ENCODE assay signal across 5 fruit fly cellular contexts in the genomic region with DNA sequence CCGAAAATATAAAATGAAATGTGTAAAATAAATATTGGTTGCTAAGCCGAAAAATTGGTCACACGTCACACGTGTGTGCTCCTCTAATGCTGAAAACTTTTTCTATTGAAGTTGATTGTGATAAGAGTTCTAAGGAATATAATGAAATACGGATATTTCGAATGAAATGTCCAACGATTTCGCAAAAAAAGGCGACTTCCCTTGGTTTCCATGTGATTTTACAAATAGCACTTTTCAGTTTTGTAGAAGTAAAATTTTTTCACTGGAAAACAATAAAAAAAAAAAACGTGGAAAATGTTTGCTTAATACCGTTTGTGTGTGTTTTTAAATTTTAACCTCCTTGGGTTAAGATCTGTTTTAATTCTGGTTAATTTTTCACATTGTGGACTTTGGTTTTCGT.
TF ChIP-seq lines count a peak whose summit lies in the region.

No protein-coding gene starts in this region.

- TF ChIP-seq CTCF in whole organism, embryonic (GFP tag; optimal IDR thresholded peaks at IDR 0.05; lab: Kevin White, UChicago), result no peak

TF ChIP-seq in whole organism, adult, 20 proteins besides CTCF, POLR2A, EP300 and RAD21:
- TF ChIP-seq CG12768 (GFP tag; optimal IDR thresholded peaks at IDR 0.05; lab: Kevin White, UChicago) (no peak), Hr96 (GFP tag; optimal IDR thresholded peaks at IDR 0.05; lab: Kevin White, UChicago) (no peak), CG11617 (GFP tag; optimal IDR thresholded peaks at IDR 0.05; lab: Kevin White, UChicago) (no peak), CG7101 (tag; optimal IDR thresholded peaks at IDR 0.05; lab: Kevin White, UChicago) (peak; percentile 1), cic (GFP tag; optimal IDR thresholded peaks at IDR 0.05; lab: Kevin White, UChicago) (no peak), ovo (GFP tag; optimal IDR thresholded peaks at IDR 0.05; lab: Kevin White, UChicago) (no peak), CG14711 (tag; optimal IDR thresholded peaks at IDR 0.05; lab: Kevin White, UChicago) (no peak)

TF ChIP-seq in whole organism, embryonic, 481 proteins besides CTCF, POLR2A, EP300 and RAD21 (continues in another document):
- TF ChIP-seq CG30403 (GFP tag; optimal IDR thresholded peaks at IDR 0.05; lab: Kevin White, UChicago) (peak; percentile 0), CG12104 (GFP tag; optimal IDR thresholded peaks at IDR 0.05; lab: Kevin White, UChicago) (peak; percentile 8), CG17568 (GFP tag; optimal IDR thresholded peaks at IDR 0.05; lab: Kevin White, UChicago) (peak; percentile 7), CG15011 (GFP tag; optimal IDR thresholded peaks at IDR 0.05; lab: Kevin White, UChicago) (peak; percentile 32), CG3847 (GFP tag; IDR thresholded peaks at IDR 0.05; lab: Robert Waterston, UW) (no peak), CG7556 (GFP tag; optimal IDR thresholded peaks at IDR 0.05; lab: Kevin White, UChicago) (peak; percentile 5), Hmx (GFP tag; optimal IDR thresholded peaks at IDR 0.05; lab: Kevin White, UChicago) (no peak), dpn (GFP tag; optimal IDR thresholded peaks at IDR 0.05; lab: Kevin White, UChicago) (no peak), CG6765 (GFP tag; optimal IDR thresholded peaks at IDR 0.05; lab: Kevin White, UChicago) (peak; percentile 35), cas (GFP tag; IDR thresholded peaks at IDR 0.05; lab: Robert Waterston, UW) (no peak), Dip3 (GFP tag; optimal IDR thresholded peaks at IDR 0.05; lab: Kevin White, UChicago) (peak; percentile 25), eve (GFP tag; optimal IDR thresholded peaks at IDR 0.05; lab: Kevin White, UChicago) (peak in 1 of 2 experiments; percentile 74), lilli (GFP tag; optimal IDR thresholded peaks at IDR 0.05; lab: Kevin White, UChicago) (peak; percentile 6), pzg (GFP tag; optimal IDR thresholded peaks at IDR 0.05; lab: Kevin White, UChicago) (no peak), CG3281 (GFP tag; optimal IDR thresholded peaks at IDR 0.05; lab: Kevin White, UChicago) (peak; percentile 7), CG7987 (GFP tag; optimal IDR thresholded peaks at IDR 0.05; lab: Kevin White, UChicago) (no peak), CG18599 (GFP tag; optimal IDR thresholded peaks at IDR 0.05; lab: Kevin White, UChicago) (peak; percentile 47), CG2678 (tag; optimal IDR thresholded peaks at IDR 0.05; lab: Kevin White, UChicago) (peak; percentile 15), Sox100B (GFP tag; optimal IDR thresholded peaks at IDR 0.05; lab: Kevin White, UChicago) (peak; percentile 43), Meics (GFP tag; optimal IDR thresholded peaks at IDR 0.05; lab: Kevin White, UChicago) (peak; percentile 34)

TF ChIP-seq in whole organism, prepupa, 60 proteins besides CTCF, POLR2A, EP300 and RAD21 (continues in another document):
- TF ChIP-seq acj6 (GFP tag; optimal IDR thresholded peaks at IDR 0.05; lab: Kevin White, UChicago) (peak; percentile 5), Blimp-1 (GFP tag; optimal IDR thresholded peaks at IDR 0.05; lab: Kevin White, UChicago) (no peak), Hr4 (GFP tag; optimal IDR thresholded peaks at IDR 0.05; lab: Kevin White, UChicago) (no peak), svp (GFP tag; lab: Kevin White, UChicago) (peak; percentile 53), CG8632 (GFP tag; optimal IDR thresholded peaks at IDR 0.05; lab: Kevin White, UChicago) (peak; percentile 12), Smox (GFP tag; optimal IDR thresholded peaks at IDR 0.05; lab: Kevin White, UChicago) (peak; percentile 72), Met (GFP tag; optimal IDR thresholded peaks at IDR 0.05; lab: Kevin White, UChicago) (peak; percentile 63), Sox15 (GFP tag; optimal IDR thresholded peaks at IDR 0.05; lab: Kevin White, UChicago) (no peak), Sox102F (GFP tag; optimal IDR thresholded peaks at IDR 0.05; lab: Kevin White, UChicago) (peak; percentile 55), OdsH (GFP tag; optimal IDR thresholded peaks at IDR 0.05; lab: Kevin White, UChicago) (peak; percentile 14), Eip78C (GFP tag; lab: Kevin White, UChicago) (peak; percentile 62), CG10669 (GFP tag; optimal IDR thresholded peaks at IDR 0.05; lab: Kevin White, UChicago) (no peak), Hr38 (GFP tag; optimal IDR thresholded peaks at IDR 0.05; lab: Kevin White, UChicago) (no peak), lz (GFP tag; optimal IDR thresholded peaks at IDR 0.05; lab: Kevin White, UChicago) (peak; percentile 51), fd59A (GFP tag; optimal IDR thresholded peaks at IDR 0.05; lab: Kevin White, UChicago) (no peak), ss (GFP tag; optimal IDR thresholded peaks at IDR 0.05; lab: Kevin White, UChicago) (no peak), cyc (GFP tag; optimal IDR thresholded peaks at IDR 0.05; lab: Kevin White, UChicago) (peak; percentile 4), Hr39 (GFP tag; optimal IDR thresholded peaks at IDR 0.05; lab: Kevin White, UChicago) (peak; percentile 67), Ets21C (GFP tag; optimal IDR thresholded peaks at IDR 0.05; lab: Kevin White, UChicago) (peak; percentile 43), salr (GFP tag; optimal IDR thresholded peaks at IDR 0.05; lab: Kevin White, UChicago) (no peak), CG31627 (GFP tag; optimal IDR thresholded peaks at IDR 0.05; lab: Kevin White, UChicago) (peak; percentile 54), CG6808 (GFP tag; optimal IDR thresholded peaks at IDR 0.05; lab: Kevin White, UChicago) (no peak)

TF ChIP-seq in whole organism, pupa, 21 proteins besides CTCF, POLR2A, EP300 and RAD21:
- peak; percentile 24 for TF ChIP-seq Snoo (tag; optimal IDR thresholded peaks at IDR 0.05; lab: Kevin White, UChicago)
- no peak for TF ChIP-seq CG9948 (tag; optimal IDR thresholded peaks at IDR 0.05; lab: Kevin White, UChicago)

TF ChIP-seq in whole organism, wandering third instar larva, 38 proteins besides CTCF, POLR2A, EP300 and RAD21:
- TF ChIP-seq fru (GFP tag; optimal IDR thresholded peaks at IDR 0.05; lab: Kevin White, UChicago), result peak; percentile 29
- peak; percentile 31 for TF ChIP-seq Sp1 (GFP tag; optimal IDR thresholded peaks at IDR 0.05; lab: Kevin White, UChicago)
- TF ChIP-seq Hr78 (GFP tag; optimal IDR thresholded peaks at IDR 0.05; lab: Kevin White, UChicago), result no peak
- TF ChIP-seq sv (GFP tag; optimal IDR thresholded peaks at IDR 0.05; lab: Kevin White, UChicago), result peak; percentile 22
- TF ChIP-seq HLH106 (tag; optimal IDR thresholded peaks at IDR 0.05; lab: Kevin White, UChicago), result peak; percentile 57
- TF ChIP-seq tai (GFP tag; optimal IDR thresholded peaks at IDR 0.05; lab: Kevin White, UChicago), result peak; percentile 74
- TF ChIP-seq ey (GFP tag; optimal IDR thresholded peaks at IDR 0.05; lab: Kevin White, UChicago), result peak; percentile 41
- peak; percentile 12 for TF ChIP-seq OdsH (GFP tag; optimal IDR thresholded peaks at IDR 0.05; lab: Kevin White, UChicago)
- peak; percentile 49 for TF ChIP-seq dmrt93B (GFP tag; optimal IDR thresholded peaks at IDR 0.05; lab: Kevin White, UChicago)
- TF ChIP-seq Abd-B (GFP tag; optimal IDR thresholded peaks at IDR 0.05; lab: Kevin White, UChicago), result no peak
- no peak for TF ChIP-seq Vsx2 (GFP tag; optimal IDR thresholded peaks at IDR 0.05; lab: Kevin White, UChicago; ENCODE audit: partially characterized antibody)
- no peak for TF ChIP-seq h (GFP tag; optimal IDR thresholded peaks at IDR 0.05; lab: Kevin White, UChicago)
- peak in 1 of 2 experiments; percentile 52 for TF ChIP-seq foxo (GFP tag; optimal IDR thresholded peaks at IDR 0.05; lab: Kevin White, UChicago)
- TF ChIP-seq CG9705 (GFP tag; optimal IDR thresholded peaks at IDR 0.05; lab: Kevin White, UChicago), result peak; percentile 11
- TF ChIP-seq Hnf4 (GFP tag; optimal IDR thresholded peaks at IDR 0.05; lab: Kevin White, UChicago), result peak; percentile 50
TF ChIP-seq in whole organism, wandering third instar larva: peak in this region for 11.
